Fruit fly (Drosophila melanogaster) whole organism, embryonic: Measurements from ENCODE around the gene CG32812.

Experiments
- Aef1 ChIP-seq: fragments of 200-800 bp; sonication (Bioruptor generic); IDR thresholded peaks from 3 replicates; pipeline ENCODE4 v1.3.6; 2022; ENCODE audit warnings: missing biosample characterization, missing genetic modification characterization
- Awh ChIP-seq: fragments of 200-800 bp; sonication (Bioruptor generic); IDR thresholded peaks from 2 replicates; pipeline ENCODE4, ENCODE4 v1.3.6; 2022; ENCODE audit warnings: missing biosample characterization, missing genetic modification characterization
- CG10267 ChIP-seq: fragments of 200-800 bp; sonication (Bioruptor generic); optimal IDR thresholded peaks from 2 replicates; lab custom pipeline; 2018; ENCODE audit warnings: missing biosample characterization, mild to moderate bottlenecking, missing genetic modification characterization, moderate library complexity
- CG10366 ChIP-seq: fragments of 200-800 bp; sonication (Bioruptor generic); IDR thresholded peaks from 2 replicates; pipeline ENCODE4 v1.3.6; 2022; ENCODE audit warnings: missing biosample characterization, missing genetic modification characterization
- CG10654 ChIP-seq: fragments of 200-800 bp; sonication (Bioruptor generic); optimal IDR thresholded peaks from 2 replicates; lab custom pipeline; 2016; ENCODE audit warnings: missing biosample characterization, missing genetic modification characterization
- CG13894 ChIP-seq: fragments of 200-800 bp; sonication (Bioruptor generic); optimal IDR thresholded peaks from 3 replicates; lab custom pipeline; 2018; ENCODE audit warnings: missing biosample characterization, mild to moderate bottlenecking, missing genetic modification characterization, moderate library complexity
- CG17829 ChIP-seq: fragments of 200-800 bp; optimal IDR thresholded peaks from 2 replicates; lab custom pipeline; 2019; ENCODE audit warnings: missing biosample characterization, mild to moderate bottlenecking, missing genetic modification characterization, moderate library complexity
- CG18476 ChIP-seq: fragments of 200-800 bp; sonication (Bioruptor generic); optimal IDR thresholded peaks from 2 replicates; lab custom pipeline; 2016; ENCODE audit warnings: missing biosample characterization, mild to moderate bottlenecking, missing genetic modification characterization
- CG31224 ChIP-seq: fragments of 200-800 bp; sonication (Bioruptor generic); IDR thresholded peaks from 2 replicates; pipeline ENCODE4 v1.3.6; 2022; ENCODE audit warnings: missing biosample characterization, missing genetic modification characterization
- CG4707 ChIP-seq: fragments of 200-800 bp; sonication (Bioruptor generic); optimal IDR thresholded peaks from 2 replicates; lab custom pipeline; 2018; ENCODE audit warnings: missing biosample characterization, mild to moderate bottlenecking, missing genetic modification characterization, moderate library complexity
- CG7271 ChIP-seq: fragments of 200-800 bp; sonication (Bioruptor generic); optimal IDR thresholded peaks from 2 replicates; lab custom pipeline; 2018; ENCODE audit warnings: missing biosample characterization, mild to moderate bottlenecking, missing genetic modification characterization, moderate library complexity
- CG9817 ChIP-seq: fragments of 200-800 bp; sonication (Bioruptor generic); optimal IDR thresholded peaks from 2 replicates; lab custom pipeline; 2018; ENCODE audit warnings: missing biosample characterization, mild to moderate bottlenecking, missing genetic modification characterization, moderate library complexity
- CHES-1-like ChIP-seq: fragments of 200-800 bp; sonication (Bioruptor generic); optimal IDR thresholded peaks from 2 replicates; lab custom pipeline; 2016; ENCODE audit warnings: missing biosample characterization, missing genetic modification characterization
- D19B ChIP-seq: fragments of 200-800 bp; sonication (Bioruptor generic); optimal IDR thresholded peaks from 2 replicates; lab custom pipeline; 2017; ENCODE audit warnings: missing biosample characterization, mild to moderate bottlenecking, missing genetic modification characterization
- Deaf1 ChIP-seq: fragments of 200-800 bp; optimal IDR thresholded peaks from 3 replicates; lab custom pipeline; 2019; ENCODE audit warnings: missing biosample characterization, mild to moderate bottlenecking, missing genetic modification characterization, moderate library complexity
- Dek ChIP-seq: fragments of 200-800 bp; sonication (Bioruptor generic); optimal IDR thresholded peaks from 3 replicates; lab custom pipeline; 2019; ENCODE audit warnings: missing biosample characterization, mild to moderate bottlenecking, missing genetic modification characterization, moderate library complexity
- Doc3 ChIP-seq: fragments of 200-800 bp; sonication (Bioruptor generic); IDR thresholded peaks from 3 replicates; pipeline ENCODE4 v1.3.6; 2022; ENCODE audit warnings: missing biosample characterization, missing genetic modification characterization; ENCODE audit not compliant: partially characterized antibody
- Eip74EF ChIP-seq, 2 experiments: fragments of 200-800 bp in 1 of 2; fragments of >200 bp in 1 of 2; sonication (Bioruptor generic) in 1 of 2; optimal IDR thresholded peaks; 2 replicates each; lab custom pipeline; 2017 to 2019; ENCODE audit warnings: missing biosample characterization in 2 of 2, missing genetic modification characterization in 2 of 2, mild to moderate bottlenecking in 1 of 2, moderate library complexity in 1 of 2
- Gug ChIP-seq: fragments of 200-800 bp; sonication (Bioruptor generic); IDR thresholded peaks from 4 replicates; pipeline ENCODE4 v1.3.6; 2022; ENCODE audit warnings: missing biosample characterization, missing genetic modification characterization
- Hr51 ChIP-seq, 2 experiments: fragments of 200-800 bp; sonication (Bioruptor generic); optimal IDR thresholded peaks; 2 replicates in 1 of 2; 3 replicates in 1 of 2; lab custom pipeline; 2016 to 2018; ENCODE audit warnings: missing biosample characterization in 2 of 2, missing genetic modification characterization in 2 of 2, mild to moderate bottlenecking in 1 of 2, moderate library complexity in 1 of 2
- Jarid2 ChIP-seq: fragments of 200-800 bp; sonication (Bioruptor generic); optimal IDR thresholded peaks from 3 replicates; lab custom pipeline; 2017; ENCODE audit warnings: mild to moderate bottlenecking, missing biosample characterization, missing genetic modification reagents, missing genetic modification characterization
- Pdp1 ChIP-seq, 2 experiments: fragments of 200-800 bp; sonication (Bioruptor generic); optimal IDR thresholded peaks; 3 replicates each; lab custom pipeline; 2016; ENCODE audit warnings: missing biosample characterization in 2 of 2, missing genetic modification characterization in 2 of 2, mild to moderate bottlenecking in 1 of 2, moderate library complexity in 1 of 2
- Sox102F ChIP-seq: fragments of 200-800 bp; sonication (Bioruptor generic); optimal IDR thresholded peaks from 2 replicates; lab custom pipeline; 2018; ENCODE audit warnings: missing biosample characterization, mild to moderate bottlenecking, missing genetic modification characterization, moderate library complexity
- abd-A ChIP-seq: fragments of 200-800 bp; sonication (Bioruptor generic); optimal IDR thresholded peaks from 3 replicates; lab custom pipeline; 2019; ENCODE audit warnings: missing biosample characterization, mild to moderate bottlenecking, missing genetic modification characterization, moderate library complexity
- aop ChIP-seq: fragments of 200-800 bp; sonication (Bioruptor generic); IDR thresholded peaks from 2 replicates; pipeline ENCODE4 v1.3.6; 2022; ENCODE audit warnings: missing biosample characterization, missing genetic modification characterization
- bcd ChIP-seq: fragments of 200-800 bp; sonication (Bioruptor generic); optimal IDR thresholded peaks from 2 replicates; lab custom pipeline; 2017; ENCODE audit warnings: missing biosample characterization, mild to moderate bottlenecking, missing genetic modification characterization
- chinmo ChIP-seq: fragments of 200-800 bp; sonication (Bioruptor generic); IDR thresholded peaks from 4 replicates; pipeline ENCODE4 v1.3.6; 2022; ENCODE audit warnings: missing biosample characterization, missing genetic modification characterization; ENCODE audit not compliant: partially characterized antibody
- chm ChIP-seq: fragments of 200-800 bp; sonication (Bioruptor generic); IDR thresholded peaks from 2 replicates; pipeline ENCODE4 v1.3.6; 2022; ENCODE audit warnings: missing biosample characterization, missing genetic modification characterization
- crol ChIP-seq: fragments of 200-800 bp; sonication (Bioruptor generic); IDR thresholded peaks from 2 replicates; pipeline ENCODE4 v1.3.6; 2022; ENCODE audit warnings: missing biosample characterization, missing genetic modification characterization
- exex ChIP-seq: fragments of 200-800 bp; sonication (Bioruptor generic); optimal IDR thresholded peaks from 4 replicates; lab custom pipeline; 2018; ENCODE audit warnings: missing biosample characterization, mild to moderate bottlenecking, missing genetic modification characterization, moderate library complexity
- grau ChIP-seq: fragments of 200-800 bp; optimal IDR thresholded peaks from 3 replicates; lab custom pipeline; 2019; ENCODE audit warnings: missing biosample characterization, mild to moderate bottlenecking, missing genetic modification characterization, moderate library complexity
- gsb ChIP-seq: fragments of 200-800 bp; sonication (Bioruptor generic); IDR thresholded peaks from 2 replicates; pipeline ENCODE4 v1.3.6; 2022; ENCODE audit warnings: missing biosample characterization, missing genetic modification characterization
- jigr1 ChIP-seq: fragments of 200-800 bp; sonication (Bioruptor generic); IDR thresholded peaks from 3 replicates; pipeline ENCODE4 v1.3.6; 2022; ENCODE audit warnings: missing biosample characterization, missing genetic modification characterization
- kah ChIP-seq: fragments of 200-800 bp; sonication (Bioruptor generic); optimal IDR thresholded peaks from 2 replicates; lab custom pipeline; 2018; ENCODE audit warnings: missing biosample characterization, mild to moderate bottlenecking, missing genetic modification characterization
- ken ChIP-seq: fragments of 200-800 bp; sonication (Bioruptor generic); IDR thresholded peaks from 3 replicates; pipeline ENCODE4 v1.3.6; 2022; ENCODE audit warnings: missing biosample characterization, missing genetic modification characterization
- odd ChIP-seq: fragments of 200-800 bp; sonication (Bioruptor generic); optimal IDR thresholded peaks from 2 replicates; lab custom pipeline; 2017; ENCODE audit warnings: missing biosample characterization, mild to moderate bottlenecking, missing genetic modification characterization
- pb ChIP-seq: fragments of 200-800 bp; sonication (Bioruptor generic); optimal IDR thresholded peaks from 3 replicates; lab custom pipeline; 2016; ENCODE audit warnings: missing biosample characterization, missing genetic modification characterization
- prd ChIP-seq, 3 experiments: fragments of >200 bp in 2 of 3; fragments of 200-800 bp in 1 of 3; sonication (Bioruptor generic) in 1 of 3; optimal IDR thresholded peaks in 2 of 3; IDR thresholded peaks in 1 of 3; 2 replicates in 2 of 3; 3 replicates in 1 of 3; pipeline versions ENCODE4 v1.3.6 to Lab custom; 2017 to 2022; ENCODE audit warnings: missing biosample characterization in 1 of 3, missing genetic modification characterization in 1 of 3
- row ChIP-seq: fragments of 200-800 bp; sonication (Bioruptor generic); IDR thresholded peaks from 3 replicates; pipeline ENCODE4 v1.3.6; 2022; ENCODE audit warnings: missing biosample characterization, missing genetic modification characterization
- sd ChIP-seq: fragments of 200-800 bp; sonication (Bioruptor generic); optimal IDR thresholded peaks from 3 replicates; lab custom pipeline; 2018; ENCODE audit warnings: missing biosample characterization, mild to moderate bottlenecking, missing genetic modification characterization, moderate library complexity
- sisA ChIP-seq: fragments of 200-800 bp; sonication (Bioruptor generic); IDR thresholded peaks from 2 replicates; pipeline ENCODE4 v1.3.6; 2022; ENCODE audit warnings: missing biosample characterization, missing genetic modification characterization
- sob ChIP-seq: fragments of 200-800 bp; sonication (Bioruptor generic); IDR thresholded peaks from 2 replicates; pipeline ENCODE4 v1.3.6; 2022; ENCODE audit warnings: missing biosample characterization, missing genetic modification characterization
- sqz ChIP-seq: fragments of 200-800 bp; sonication (Bioruptor generic); optimal IDR thresholded peaks from 3 replicates; lab custom pipeline; 2018; ENCODE audit warnings: missing biosample characterization, mild to moderate bottlenecking, missing genetic modification characterization
- trem ChIP-seq: fragments of 200-800 bp; optimal IDR thresholded peaks from 3 replicates; lab custom pipeline; 2019; ENCODE audit warnings: missing biosample characterization, mild to moderate bottlenecking, missing genetic modification characterization, moderate library complexity
- vvl ChIP-seq: fragments of 200-800 bp; sonication (Bioruptor generic); IDR thresholded peaks from 2 replicates; pipeline ENCODE4 v1.3.6; 2022; ENCODE audit warnings: missing biosample characterization, missing genetic modification characterization

The CG32812 gene

dm6 chrX:1264547-1264946 is 22.5 kb upstream of the CG32812 start:
- TF ChIP-seq Pdp1 (GFP tag; optimal IDR thresholded peaks at IDR 0.05; lab: Kevin White, UChicago): peak in 1 of 2 experiments; percentile 70
- TF ChIP-seq odd: no peak
- TF ChIP-seq sqz: peak; percentile 10
- peak; percentile 81 for TF ChIP-seq abd-A (tag; lab: Kevin White, UChicago)
- TF ChIP-seq CG13894 (tag; lab: Kevin White, UChicago): peak; percentile 18
- peak; percentile 64 for TF ChIP-seq vvl (GFP tag; lab: Robert Waterston, UW)
- TF ChIP-seq Dek (tag; lab: Kevin White, UChicago): no peak
- 0 out of 2 replicates have a peak, but pooled peaks have one; percentile 63 for TF ChIP-seq Awh (GFP tag; lab: Robert Waterston, UW)
- TF ChIP-seq exex (tag; lab: Kevin White, UChicago): peak; percentile 10
- 0 out of 4 replicates have a peak, but pooled peaks have one; percentile 40 for TF ChIP-seq chinmo (GFP tag; lab: Robert Waterston, UW)
- TF ChIP-seq D19B: no peak
- TF ChIP-seq CG10267 (tag; lab: Kevin White, UChicago): no peak
- TF ChIP-seq trem (tag; lab: Kevin White, UChicago): no peak
- TF ChIP-seq CG4707 (GFP tag; lab: Kevin White, UChicago): no peak
- no peak for TF ChIP-seq jigr1 (GFP tag; lab: Robert Waterston, UW)
- TF ChIP-seq gsb (GFP tag; lab: Robert Waterston, UW): no peak
- peak; percentile 60 for TF ChIP-seq sd (tag; lab: Kevin White, UChicago)

dm6 chrX:1267625-1268024 is 19.5 kb upstream of the CG32812 start:
- no peak for TF ChIP-seq Jarid2 (GFP tag; lab: Kevin White, UChicago)
- TF ChIP-seq Eip74EF (GFP tag; optimal IDR thresholded peaks at IDR 0.05; lab: Kevin White, UChicago): peak in 1 of 2 experiments; percentile 40
- TF ChIP-seq bcd (GFP tag; lab: Kevin White, UChicago): no peak
- peak; percentile 27 for TF ChIP-seq sqz
- TF ChIP-seq sob (GFP tag; lab: Robert Waterston, UW): 0 out of 2 replicates have a peak, but pooled peaks have one; percentile 7
- TF ChIP-seq Deaf1 (tag; lab: Kevin White, UChicago): peak; percentile 20
- TF ChIP-seq Doc3 (GFP tag; lab: Robert Waterston, UW): no peak
- peak; percentile 37 for TF ChIP-seq sd (tag; lab: Kevin White, UChicago)
- TF ChIP-seq Pdp1 (GFP tag; optimal IDR thresholded peaks at IDR 0.05; lab: Kevin White, UChicago): no peak
- peak; percentile 23; the same call in 1 of the 2 replicates for TF ChIP-seq crol (GFP tag; lab: Robert Waterston, UW)
- TF ChIP-seq Awh (GFP tag; lab: Robert Waterston, UW): peak; percentile 31; the same call in 1 of the 2 replicates
- TF ChIP-seq chm (GFP tag; lab: Robert Waterston, UW): peak; percentile 5; the same call in 1 of the 2 replicates
- TF ChIP-seq, all 482 proteins: peak for 8

- TF ChIP-seq ken (GFP tag; lab: Robert Waterston, UW): 0 out of 3 replicates have a peak, but pooled peaks have one; percentile 41
- TF ChIP-seq Gug (GFP tag; lab: Robert Waterston, UW): peak; percentile 14; the same call in 1 of the 4 replicates
- TF ChIP-seq bcd (GFP tag; lab: Kevin White, UChicago): no peak
- no peak for TF ChIP-seq aop (GFP tag; lab: Robert Waterston, UW)
- peak; percentile 90 for TF ChIP-seq grau (tag; lab: Kevin White, UChicago)
- TF ChIP-seq row (GFP tag; lab: Robert Waterston, UW): peak; percentile 45; the same call in 2 of the 3 replicates
- no peak for TF ChIP-seq CG17829 (tag; lab: Kevin White, UChicago)
- TF ChIP-seq Aef1 (GFP tag; lab: Robert Waterston, UW): no peak
- no peak for TF ChIP-seq sisA (GFP tag; lab: Robert Waterston, UW)
- TF ChIP-seq CHES-1-like: no peak
- TF ChIP-seq CG7271 (tag; lab: Kevin White, UChicago): no peak
- no peak for TF ChIP-seq Hr51 (GFP tag; optimal IDR thresholded peaks at IDR 0.05; lab: Kevin White, UChicago)
- no peak for TF ChIP-seq CG18476
- TF ChIP-seq pb (GFP tag; lab: Kevin White, UChicago): no peak
- peak; percentile 40 for TF ChIP-seq Sox102F
- TF ChIP-seq kah (GFP tag; lab: Kevin White, UChicago): no peak
- TF ChIP-seq prd (optimal IDR thresholded peaks at IDR 0.05; lab: Kevin White, UChicago): no peak
- peak; percentile 8; the same call in 1 of the 3 replicates for TF ChIP-seq prd (GFP tag; IDR thresholded peaks at IDR 0.05; lab: Robert Waterston, UW)
- peak; percentile 2 for TF ChIP-seq CG9817 (tag; lab: Kevin White, UChicago)
- TF ChIP-seq CG10366 (GFP tag; lab: Robert Waterston, UW): peak; percentile 23; the same call in 1 of the 2 replicates
- no peak for TF ChIP-seq CG31224 (GFP tag; lab: Robert Waterston, UW)
- TF ChIP-seq CG10654 (GFP tag; lab: Kevin White, UChicago): no peak
These were observed 17.4 kb upstream of the CG32812 start for dm6 chrX:1269700-1270099.
